Fruit fly (Drosophila melanogaster) whole organism, adult: Measurements from ENCODE around the gene Ipp.

Experiments
- CG11617 ChIP-seq: fragments of 200-800 bp; sonication (Bioruptor generic); optimal IDR thresholded peaks from 2 replicates; lab custom pipeline; 2017; ENCODE audit warnings: mild to moderate bottlenecking, missing biosample characterization, missing genetic modification reagents, missing genetic modification characterization
- CG1620 ChIP-seq: fragments of 200-800 bp; sonication (Bioruptor generic); optimal IDR thresholded peaks from 2 replicates; lab custom pipeline; 2016; ENCODE audit warnings: missing biosample characterization, missing genetic modification characterization

- TF ChIP-seq CG1620 (GFP tag; lab: Kevin White, UChicago) (no peak), CG11617 (GFP tag; lab: Kevin White, UChicago) (no peak)
These were observed 40.9 kb downstream of the Ipp start for dm6 chr3R:13999531-13999930.
